Fruit fly (Drosophila melanogaster): ENCODE measurements around the gene Pmvk.

Gene Pmvk

DNA sequence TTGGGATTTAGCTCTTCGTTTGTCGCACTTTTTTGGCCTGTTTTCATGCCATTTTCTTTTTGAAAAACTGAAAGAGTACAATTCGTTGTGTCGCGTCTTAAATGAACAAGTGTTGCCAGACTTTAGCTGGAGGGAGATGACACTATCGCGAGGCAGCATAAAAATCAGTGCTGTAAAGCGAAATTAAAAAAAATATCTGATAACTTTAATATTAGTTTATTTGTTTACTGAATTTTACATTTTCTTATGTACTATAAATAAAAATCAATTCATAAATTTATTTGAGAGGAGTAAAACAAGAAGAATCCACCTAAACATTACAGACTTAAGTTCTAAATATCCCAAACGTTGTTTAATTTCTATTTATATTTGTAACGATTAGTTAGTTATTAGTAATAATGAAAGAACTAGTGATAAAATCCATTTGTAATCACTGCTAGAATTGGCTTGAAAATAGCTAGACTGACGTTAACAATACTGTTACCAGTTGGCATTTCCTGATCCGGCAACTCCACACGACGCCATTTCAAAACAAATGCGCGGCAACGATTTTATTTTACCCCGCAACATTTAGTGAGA, 2.9 kb downstream of the Pmvk start, which contains the start of the genes spi and msb1l (continued):
- TF ChIP-seq Pdp1 (GFP tag; optimal IDR thresholded peaks at IDR 0.05) (peak in 1 of 2 experiments; percentile 40), Lim3 (GFP tag; IDR thresholded peaks at IDR 0.05) (no peak), ham (GFP tag; IDR thresholded peaks at IDR 0.05) (no peak), CG17612 (GFP tag; IDR thresholded peaks at IDR 0.05) (no peak), Scr (GFP tag; IDR thresholded peaks at IDR 0.05; ENCODE audit: partially characterized antibody) (peak; percentile 63), sug (tag; optimal IDR thresholded peaks at IDR 0.05) (peak; percentile 62), CG7839 (tag; optimal IDR thresholded peaks at IDR 0.05) (peak; percentile 62), zen2 (GFP tag; IDR thresholded peaks at IDR 0.05; ENCODE audit: partially characterized antibody) (no peak), CG7271 (tag; optimal IDR thresholded peaks at IDR 0.05) (no peak), Xbp1 (GFP tag; optimal IDR thresholded peaks at IDR 0.05) (peak; percentile 72), CG31388 (GFP tag; optimal IDR thresholded peaks at IDR 0.05) (no peak), chn (GFP tag; optimal IDR thresholded peaks at IDR 0.05) (peak; percentile 50), NfI (GFP tag; optimal IDR thresholded peaks at IDR 0.05) (peak; percentile 56), Trl (optimal IDR thresholded peaks at IDR 0.05) (no peak), Trl (GFP tag; optimal IDR thresholded peaks at IDR 0.05) (no peak), CG18619 (GFP tag; optimal IDR thresholded peaks at IDR 0.05) (peak; percentile 52), CG4424 (GFP tag; optimal IDR thresholded peaks at IDR 0.05) (peak; percentile 65), ase (GFP tag; IDR thresholded peaks at IDR 0.05) (no peak), hb (GFP tag; IDR thresholded peaks at IDR 0.05; ENCODE audit: partially characterized antibody) (no peak), slbo (GFP tag; IDR thresholded peaks at IDR 0.05) (peak; percentile 77), CG12104 (GFP tag; optimal IDR thresholded peaks at IDR 0.05) (peak; percentile 71), jigr1 (GFP tag; IDR thresholded peaks at IDR 0.05) (peak; percentile 52; the same call in 1 of the 3 replicates), CG6654 (GFP tag; optimal IDR thresholded peaks at IDR 0.05) (no peak), Lhr (GFP tag; optimal IDR thresholded peaks at IDR 0.05) (peak; percentile 71), E2f2 (GFP tag; IDR thresholded peaks at IDR 0.05) (peak; percentile 78), CG8290 (GFP tag; optimal IDR thresholded peaks at IDR 0.05) (peak; percentile 66), CG8290 (tag; optimal IDR thresholded peaks at IDR 0.05) (peak in 1 of 2 experiments; percentile 33), BtbVII (GFP tag; optimal IDR thresholded peaks at IDR 0.05) (no peak), Sox102F (GFP tag; optimal IDR thresholded peaks at IDR 0.05) (peak; percentile 50), Rx (GFP tag; IDR thresholded peaks at IDR 0.05) (no peak), CG2889 (GFP tag; IDR thresholded peaks at IDR 0.05) (no peak), CoRest (tag; optimal IDR thresholded peaks at IDR 0.05) (peak; percentile 81), H2.0 (GFP tag; IDR thresholded peaks at IDR 0.05) (no peak), Mes4 (GFP tag; optimal IDR thresholded peaks at IDR 0.05) (no peak), seq (GFP tag; IDR thresholded peaks at IDR 0.05) (no peak), Sry-δ (GFP tag; optimal IDR thresholded peaks at IDR 0.05) (peak; percentile 76), CG7987 (GFP tag; optimal IDR thresholded peaks at IDR 0.05) (no peak), CG12942 (GFP tag; optimal IDR thresholded peaks at IDR 0.05) (peak; percentile 22), CG9215 (GFP tag; IDR thresholded peaks at IDR 0.05) (peak; percentile 57; the same call in 1 of the 2 replicates), crp (GFP tag; optimal IDR thresholded peaks at IDR 0.05) (peak in 1 of 2 experiments; percentile 12), ERR (GFP tag; optimal IDR thresholded peaks at IDR 0.05) (no peak), trem (tag; optimal IDR thresholded peaks at IDR 0.05) (peak; percentile 74), CG32772 (GFP tag; IDR thresholded peaks at IDR 0.05) (peak; percentile 52), CG14710 (tag; optimal IDR thresholded peaks at IDR 0.05) (peak; percentile 86), CG8281 (tag; optimal IDR thresholded peaks at IDR 0.05) (no peak), nmo (GFP tag; optimal IDR thresholded peaks at IDR 0.05) (peak; percentile 82), gem (tag; optimal IDR thresholded peaks at IDR 0.05) (peak; percentile 73), CG9727 (GFP tag; optimal IDR thresholded peaks at IDR 0.05) (peak; percentile 60), CG1602 (GFP tag; optimal IDR thresholded peaks at IDR 0.05) (peak; percentile 63), CG10209 (GFP tag; optimal IDR thresholded peaks at IDR 0.05) (peak; percentile 33), Atf-2 (GFP tag; optimal IDR thresholded peaks at IDR 0.05) (no peak)

All from whole organism, embryonic.